Fruit fly (Drosophila melanogaster): ENCODE results near the gene CG2260.

The CG2260 gene

dm6 chrX:8157294-8157693, 36.3 kb upstream of the CG2260 start, which contains the start of the genes Traf6 and GIIIspla2 (continued):
- TF ChIP-seq Hmr (GFP tag; optimal IDR thresholded peaks at IDR 0.05) (no peak), CrebB (tag; optimal IDR thresholded peaks at IDR 0.05) (peak; percentile 69), sr (GFP tag; IDR thresholded peaks at IDR 0.05) (no peak), chn (GFP tag; optimal IDR thresholded peaks at IDR 0.05) (peak; percentile 70), CG2116 (GFP tag; optimal IDR thresholded peaks at IDR 0.05) (peak; percentile 59), ab (GFP tag; optimal IDR thresholded peaks at IDR 0.05) (no peak), sc (optimal IDR thresholded peaks at IDR 0.05) (no peak), sc (GFP tag; optimal IDR thresholded peaks at IDR 0.05) (no peak), amos (GFP tag; IDR thresholded peaks at IDR 0.05; ENCODE audit: partially characterized antibody) (no peak), cg (GFP tag; optimal IDR thresholded peaks at IDR 0.05) (no peak), CG17568 (GFP tag; optimal IDR thresholded peaks at IDR 0.05) (no peak), CG8089 (GFP tag; optimal IDR thresholded peaks at IDR 0.05) (peak; percentile 53), CG11398 (GFP tag; optimal IDR thresholded peaks at IDR 0.05) (peak; percentile 47), NC2β (GFP tag; optimal IDR thresholded peaks at IDR 0.05) (peak; percentile 44), CG3726 (GFP tag; IDR thresholded peaks at IDR 0.05) (peak; percentile 10; the same call in 1 of the 3 replicates), Trl (optimal IDR thresholded peaks at IDR 0.05) (no peak), Trl (GFP tag; optimal IDR thresholded peaks at IDR 0.05) (peak; percentile 64), CG8924 (tag; optimal IDR thresholded peaks at IDR 0.05) (peak; percentile 71), Aef1 (GFP tag; IDR thresholded peaks at IDR 0.05) (peak; percentile 45; the same call in 2 of the 3 replicates), Lhr (GFP tag; optimal IDR thresholded peaks at IDR 0.05) (peak; percentile 54), CG30020 (tag; optimal IDR thresholded peaks at IDR 0.05) (peak; percentile 71), kay (GFP tag; optimal IDR thresholded peaks at IDR 0.05) (peak; percentile 19), gsb (GFP tag; IDR thresholded peaks at IDR 0.05) (peak; percentile 57; the same call in 1 of the 2 replicates), Hr39 (optimal IDR thresholded peaks at IDR 0.05) (no peak), B-H1 (GFP tag; IDR thresholded peaks at IDR 0.05) (peak; percentile 59), Taf1 (GFP tag; IDR thresholded peaks at IDR 0.05) (peak; percentile 56; the same call in 1 of the 2 replicates), twi (tag; optimal IDR thresholded peaks at IDR 0.05) (peak; percentile 63), CG13775 (GFP tag; optimal IDR thresholded peaks at IDR 0.05) (peak; percentile 78), CG7987 (GFP tag; optimal IDR thresholded peaks at IDR 0.05) (peak; percentile 43), E2f1 (GFP tag; IDR thresholded peaks at IDR 0.05) (peak; percentile 81), pfk (GFP tag; optimal IDR thresholded peaks at IDR 0.05) (no peak), CG3281 (GFP tag; optimal IDR thresholded peaks at IDR 0.05) (peak; percentile 74), CG8359 (GFP tag; optimal IDR thresholded peaks at IDR 0.05; ENCODE audit: borderline replicate concordance) (no peak), dmrt99B (tag; optimal IDR thresholded peaks at IDR 0.05) (no peak), Hmx (GFP tag; optimal IDR thresholded peaks at IDR 0.05) (no peak), gcm2 (GFP tag; optimal IDR thresholded peaks at IDR 0.05) (no peak), D (optimal IDR thresholded peaks at IDR 0.05) (no peak), D (GFP tag; optimal IDR thresholded peaks at IDR 0.05) (peak; percentile 51), pnt (GFP tag; optimal IDR thresholded peaks at IDR 0.05) (peak; percentile 49), nau (GFP tag; optimal IDR thresholded peaks at IDR 0.05) (no peak), tup (GFP tag; optimal IDR thresholded peaks at IDR 0.05) (peak; percentile 40), dysf (GFP tag; IDR thresholded peaks at IDR 0.05) (peak; percentile 88), lilli (GFP tag; optimal IDR thresholded peaks at IDR 0.05) (peak; percentile 76), Dek (tag; optimal IDR thresholded peaks at IDR 0.05) (peak; percentile 67), dimm (GFP tag; IDR thresholded peaks at IDR 0.05) (no peak), CG12744 (GFP tag; optimal IDR thresholded peaks at IDR 0.05) (peak; percentile 14), CG33557 (GFP tag; optimal IDR thresholded peaks at IDR 0.05) (peak; percentile 57), CG10147 (GFP tag; optimal IDR thresholded peaks at IDR 0.05) (peak; percentile 66), CG8944 (GFP tag; optimal IDR thresholded peaks at IDR 0.05) (peak; percentile 43), slbo (GFP tag; IDR thresholded peaks at IDR 0.05) (peak; percentile 83), HmgD (GFP tag; optimal IDR thresholded peaks at IDR 0.05) (no peak), HLHmδ (GFP tag; optimal IDR thresholded peaks at IDR 0.05) (no peak)

Measured in whole organism, embryonic.